Worm (Caenorhabditis elegans) whole organism, L1 larva: Measurements from ENCODE around the gene mog-5.

Experiments used
- F16B12.6 ChIP-seq: fragments of 150-350 bp; optimal IDR thresholded peaks from 2 replicates; lab custom pipeline; 2014; ENCODE audit warnings: missing biosample characterization, missing genetic modification characterization
- Y116A8C.19 ChIP-seq: sonication (generic microtip); optimal IDR thresholded peaks from 2 replicates; lab custom pipeline; 2016; ENCODE audit warnings: missing compliant biosample characterization, missing genetic modification characterization, borderline replicate concordance
- aha-1 ChIP-seq: fragments of 150-350 bp; optimal IDR thresholded peaks from 2 replicates; lab custom pipeline; 2014; ENCODE audit warnings: missing biosample characterization, missing genetic modification characterization
- blmp-1 ChIP-seq: fragments of 150-350 bp; optimal IDR thresholded peaks from 2 replicates; lab custom pipeline; 2014; ENCODE audit warnings: missing biosample characterization, missing genetic modification characterization
- ceh-63 ChIP-seq: fragments of 200-800 bp; sonication (Bioruptor generic); optimal IDR thresholded peaks from 2 replicates; lab custom pipeline; 2018; ENCODE audit warnings: mild to moderate bottlenecking, missing genetic modification characterization, missing compliant biosample characterization
- dpl-1 ChIP-seq, 3 experiments: fragments of 150-350 bp in 2 of 3; sonication (generic microtip) in 1 of 3; optimal IDR thresholded peaks; 2 replicates each; lab custom pipeline; 2014 to 2017; ENCODE audit warnings: missing biosample characterization in 3 of 3, missing genetic modification characterization in 3 of 3, missing genetic modification reagents in 3 of 3
- dsc-1 ChIP-seq: sonication (generic microtip); optimal IDR thresholded peaks from 2 replicates; lab custom pipeline; 2016; ENCODE audit warnings: mild to moderate bottlenecking, missing genetic modification characterization, missing compliant biosample characterization
- efl-1 ChIP-seq, 4 experiments: fragments of 150-350 bp; optimal IDR thresholded peaks in 3 of 4; peaks in 1 of 4; 1 replicate in 1 of 4; 2 replicates in 3 of 4; lab custom pipeline; 2014; ENCODE audit warnings: missing biosample characterization in 2 of 4, missing genetic modification characterization in 2 of 4, missing genetic modification reagents in 2 of 4
- efl-3 ChIP-seq: fragments of 200-800 bp; sonication (Bioruptor generic); optimal IDR thresholded peaks from 2 replicates; lab custom pipeline; 2018; ENCODE audit warnings: mild to moderate bottlenecking, missing genetic modification characterization, missing compliant biosample characterization
- ets-5 ChIP-seq: fragments of 200-800 bp; sonication (Bioruptor generic); IDR thresholded peaks from 2 replicates; pipeline ENCODE4 v1.3.6; 2022; ENCODE audit warnings: missing genetic modification characterization, missing compliant biosample characterization
- fkh-10 ChIP-seq: sonication (generic microtip); optimal IDR thresholded peaks from 2 replicates; lab custom pipeline; 2017; ENCODE audit warnings: missing biosample characterization, missing genetic modification reagents, missing genetic modification characterization
- fos-1 ChIP-seq: fragments of 150-350 bp; optimal IDR thresholded peaks from 2 replicates; lab custom pipeline; 2014; ENCODE audit warnings: missing biosample characterization, missing genetic modification characterization
- grh-1 ChIP-seq: fragments of 200-800 bp; sonication (Bioruptor generic); IDR thresholded peaks from 2 replicates; pipeline ENCODE4 v1.3.6; 2022; ENCODE audit warnings: missing genetic modification reagents, missing genetic modification characterization, missing compliant biosample characterization
- hpl-2 ChIP-seq: fragments of 150-350 bp; optimal IDR thresholded peaks from 2 replicates; lab custom pipeline; 2014; ENCODE audit warnings: missing biosample characterization, missing genetic modification reagents, missing genetic modification characterization
- irx-1 ChIP-seq: sonication (generic microtip); optimal IDR thresholded peaks from 2 replicates; lab custom pipeline; 2016; ENCODE audit warnings: missing genetic modification characterization, missing compliant biosample characterization
- isw-1 ChIP-seq: fragments of 200-800 bp; sonication (Bioruptor generic); IDR thresholded peaks from 2 replicates; pipeline ENCODE4 v1.3.6; 2022; ENCODE audit warnings: missing genetic modification characterization, missing compliant biosample characterization
- lin-14 ChIP-seq: fragments of 200-800 bp; sonication (Bioruptor generic); optimal IDR thresholded peaks from 2 replicates; lab custom pipeline; 2018; ENCODE audit warnings: mild to moderate bottlenecking, missing genetic modification characterization, moderate library complexity, missing compliant biosample characterization
- lin-15B ChIP-seq: fragments of 150-350 bp; sonication (generic microtip); optimal IDR thresholded peaks from 3 replicates; lab custom pipeline; 2014; ENCODE audit warnings: missing biosample characterization, missing genetic modification characterization
- lin-35 ChIP-seq, 2 experiments: fragments of 150-350 bp; optimal IDR thresholded peaks; 2 replicates each; lab custom pipeline; 2014; ENCODE audit warnings: missing biosample characterization in 2 of 2, missing genetic modification characterization in 2 of 2, missing genetic modification reagents in 2 of 2
- lir-3 ChIP-seq: sonication (generic microtip); optimal IDR thresholded peaks from 2 replicates; lab custom pipeline; 2016; ENCODE audit warnings: mild to moderate bottlenecking, missing genetic modification characterization, moderate library complexity, missing compliant biosample characterization; ENCODE audit not compliant: poor library complexity
- mab-9 ChIP-seq: fragments of 200-800 bp; sonication (Bioruptor generic); IDR thresholded peaks from 2 replicates; pipeline ENCODE4 v1.3.6; 2022; ENCODE audit warnings: missing genetic modification reagents, missing genetic modification characterization, missing compliant biosample characterization
- mdl-1 ChIP-seq, 2 experiments: fragments of 150-350 bp; optimal IDR thresholded peaks; 2 replicates each; lab custom pipeline; 2014 to 2017; ENCODE audit warnings: missing biosample characterization in 2 of 2, missing genetic modification characterization in 2 of 2, inconsistent platforms in 1 of 2
- mep-1 ChIP-seq: fragments of 150-350 bp; optimal IDR thresholded peaks from 2 replicates; lab custom pipeline; 2014; ENCODE audit warnings: missing biosample characterization, missing genetic modification characterization
- nhr-12 ChIP-seq: sonication (generic microtip); optimal IDR thresholded peaks from 2 replicates; lab custom pipeline; 2017; ENCODE audit warnings: missing biosample characterization, missing genetic modification characterization
- nhr-19 ChIP-seq: fragments of 200-800 bp; sonication (Bioruptor generic); conservative IDR thresholded peaks from 2 replicates; pipeline ENCODE4 v1.3.6; 2022; ENCODE audit warnings: missing genetic modification characterization, missing compliant biosample characterization
- nhr-20 ChIP-seq: sonication (generic microtip); optimal IDR thresholded peaks from 2 replicates; lab custom pipeline; 2016; ENCODE audit warnings: mild to moderate bottlenecking, missing genetic modification characterization, missing compliant biosample characterization
- nhr-28 ChIP-seq: fragments of 150-350 bp; optimal IDR thresholded peaks from 2 replicates; lab custom pipeline; 2014; ENCODE audit warnings: missing biosample characterization, missing genetic modification characterization
- nhr-47 ChIP-seq: sonication (generic microtip); optimal IDR thresholded peaks from 2 replicates; lab custom pipeline; 2016; ENCODE audit warnings: mild to moderate bottlenecking, missing genetic modification characterization, moderate library complexity, missing compliant biosample characterization
- nhr-76 ChIP-seq: sonication (generic microtip); optimal IDR thresholded peaks from 2 replicates; lab custom pipeline; 2017; ENCODE audit warnings: missing biosample characterization, missing genetic modification characterization
- nhr-85 ChIP-seq: sonication (generic microtip); peaks from one replicate; lab custom pipeline; 2016; ENCODE audit warnings: missing genetic modification characterization, inconsistent platforms, missing compliant biosample characterization
- skn-1 ChIP-seq: fragments of 150-350 bp; optimal IDR thresholded peaks from 2 replicates; lab custom pipeline; 2014; ENCODE audit warnings: missing biosample characterization, missing genetic modification characterization
- snu-23 ChIP-seq: sonication (generic microtip); optimal IDR thresholded peaks from 2 replicates; lab custom pipeline; 2016; ENCODE audit warnings: missing genetic modification characterization, missing compliant biosample characterization
- sptf-1 ChIP-seq: fragments of 150-350 bp; optimal IDR thresholded peaks from 2 replicates; lab custom pipeline; 2014; ENCODE audit warnings: missing biosample characterization, missing genetic modification characterization
- swsn-7 ChIP-seq: sonication (generic microtip); optimal IDR thresholded peaks from 2 replicates; lab custom pipeline; 2016; ENCODE audit warnings: missing genetic modification characterization, missing compliant biosample characterization
- tbx-2 ChIP-seq: sonication (generic microtip); optimal IDR thresholded peaks from 2 replicates; lab custom pipeline; 2016; ENCODE audit warnings: missing genetic modification characterization, missing compliant biosample characterization
- unc-86 ChIP-seq: sonication (generic microtip); optimal IDR thresholded peaks from 2 replicates; lab custom pipeline; 2016; ENCODE audit warnings: missing genetic modification characterization, missing compliant biosample characterization
- unc-98 ChIP-seq: fragments of 200-800 bp; sonication (Bioruptor generic); IDR thresholded peaks from 2 replicates; pipeline ENCODE4 v1.3.6; 2022; ENCODE audit warnings: missing genetic modification characterization, missing compliant biosample characterization
- xbp-1 ChIP-seq: sonication (generic microtip); optimal IDR thresholded peaks from 2 replicates; lab custom pipeline; 2016; ENCODE audit warnings: missing genetic modification characterization, missing compliant biosample characterization
- zip-4 ChIP-seq: fragments of 200-800 bp; sonication (Bioruptor generic); optimal IDR thresholded peaks from 2 replicates; lab custom pipeline; 2018; ENCODE audit warnings: mild to moderate bottlenecking, missing genetic modification characterization, moderate library complexity, missing compliant biosample characterization

Gene mog-5

DNA sequence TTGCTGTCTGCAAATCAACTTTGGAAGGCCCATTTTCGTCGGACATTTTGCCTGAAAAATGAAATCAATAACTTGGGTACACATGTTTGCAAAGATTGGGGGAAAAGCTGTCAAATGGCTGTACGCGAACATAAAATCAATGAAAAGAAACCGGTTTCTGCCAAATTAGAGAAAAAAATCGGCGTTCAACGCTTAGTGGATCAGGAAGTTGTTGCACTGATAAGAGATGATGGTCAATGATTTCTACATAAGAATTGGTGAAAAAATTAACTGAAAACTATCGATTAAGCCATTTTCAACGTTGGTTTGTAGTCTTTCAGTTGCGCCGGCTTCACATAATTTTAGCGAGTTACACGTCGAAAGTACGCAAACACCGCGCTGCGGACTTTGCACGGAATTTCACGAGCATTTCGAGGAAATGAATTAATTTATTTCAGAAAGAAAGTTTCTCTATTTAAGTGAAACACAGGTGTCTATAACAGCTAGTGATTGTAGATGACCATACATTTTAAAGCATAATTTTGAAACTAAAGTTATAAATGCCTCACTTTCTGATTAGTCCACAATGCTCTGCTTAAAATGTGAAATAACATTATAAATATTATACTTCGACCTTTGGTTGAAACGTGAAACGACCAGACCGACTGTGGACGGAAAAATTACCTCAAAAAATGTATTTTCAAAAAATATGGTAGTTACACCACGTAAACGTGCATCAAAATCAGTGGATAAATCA lies 30.4 kb downstream of the mog-5 start, which contains the start of the genes F07F6.4 and F07F6.2 (continued):
- TF ChIP-seq grh-1 (no peak), nhr-28 (no peak)

ce11 chrII:5433069-5433468 lies 33.7 kb downstream of the mog-5 start, which contains the start of gene srx-114:
TSS of gene srx-114 (minus strand) at chrII:5433169.
- TF ChIP-seq nhr-76 (tag; lab: Kevin White, UChicago) (no peak), sptf-1 (no peak), efl-3 (GFP tag; lab: Kevin White, UChicago) (no peak), lin-14 (GFP tag; lab: Kevin White, UChicago) (no peak), dpl-1 (GFP tag; optimal IDR thresholded peaks at IDR 0.05; lab: Kevin White, UChicago) (no peak), nhr-47 (tag; lab: Kevin White, UChicago) (no peak), aha-1 (tag; lab: Kevin White, UChicago) (no peak), grh-1 (no peak), skn-1 (tag; lab: Kevin White, UChicago) (no peak), nhr-20 (no peak), nhr-12 (tag; lab: Kevin White, UChicago) (no peak), xbp-1 (tag; lab: Kevin White, UChicago) (no peak), unc-86 (tag; lab: Kevin White, UChicago) (no peak), hpl-2 (no peak), efl-1 (optimal IDR thresholded peaks at IDR 0.05; lab: Kevin White, UChicago) (no peak), efl-1 (GFP tag; optimal IDR thresholded peaks at IDR 0.05 in 1 of 2; lab: Kevin White, UChicago) (no peak), unc-98 (no peak), Y116A8C.19 (tag; lab: Kevin White, UChicago) (no peak), lin-35 (GFP tag; optimal IDR thresholded peaks at IDR 0.05; lab: Kevin White, UChicago) (no peak)

ce11 chrII:5436833-5437232 lies 37.5 kb downstream of the mog-5 start, which contains the start of gene dct-5:
TSS of gene dct-5 (minus strand) at chrII:5436933.
- TF ChIP-seq swsn-7 (tag; lab: Kevin White, UChicago), result no peak
- TF ChIP-seq isw-1, result no peak
- TF ChIP-seq snu-23 (GFP tag; lab: Kevin White, UChicago), result no peak
- TF ChIP-seq, all 84 proteins: peak for 0

DNA sequence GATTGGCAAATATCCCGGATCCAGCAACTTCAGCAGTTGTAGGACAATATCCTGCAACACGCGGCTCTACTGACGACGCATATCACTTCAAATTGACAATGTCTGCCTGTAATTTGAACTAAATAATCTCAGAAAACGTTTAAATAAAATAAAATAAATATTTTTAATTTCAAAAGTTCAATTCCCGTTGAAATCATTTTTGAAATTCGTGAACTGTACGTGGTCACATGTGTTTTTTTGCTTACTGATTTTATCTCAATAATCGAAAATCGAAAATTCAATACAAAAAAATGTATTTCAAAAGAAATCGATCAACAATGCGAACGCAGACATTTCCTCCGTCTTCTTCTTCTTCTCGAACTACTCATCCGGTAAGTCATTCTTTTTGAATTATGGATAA lies 38.2 kb downstream of the mog-5 start, which contains the start of gene F07F6.1:
Gene F07F6.1, plus strand, starts transcription at position 301 of the 400 bp plus-strand sequence.
- no peak for TF ChIP-seq tbx-2
- TF ChIP-seq lir-3 (tag; lab: Kevin White, UChicago), result no peak
- TF ChIP-seq nhr-85, result no peak
- TF ChIP-seq irx-1 (tag; lab: Kevin White, UChicago), result no peak
- TF ChIP-seq unc-98, result no peak
- no peak for TF ChIP-seq mep-1 (tag; lab: Kevin White, UChicago)
- no peak for TF ChIP-seq ceh-63 (GFP tag; lab: Kevin White, UChicago)
- TF ChIP-seq dpl-1 (GFP tag; optimal IDR thresholded peaks at IDR 0.05; lab: Kevin White, UChicago), result no peak
- no peak for TF ChIP-seq dsc-1
- TF ChIP-seq efl-1 (optimal IDR thresholded peaks at IDR 0.05; lab: Kevin White, UChicago), result no peak
- TF ChIP-seq efl-1 (GFP tag; optimal IDR thresholded peaks at IDR 0.05 in 1 of 2; lab: Kevin White, UChicago), result no peak
- no peak for TF ChIP-seq fkh-10
- no peak for TF ChIP-seq nhr-47 (tag; lab: Kevin White, UChicago)
- TF ChIP-seq fos-1, result no peak
- no peak for TF ChIP-seq lin-15B (tag; lab: Kevin White, UChicago)
- no peak for TF ChIP-seq zip-4

- no peak for TF ChIP-seq efl-3 (GFP tag; lab: Kevin White, UChicago)
- no peak for TF ChIP-seq lin-14 (GFP tag; lab: Kevin White, UChicago)
- no peak for TF ChIP-seq mab-9 (GFP tag; lab: Robert Waterston, UW)
- TF ChIP-seq blmp-1 (tag; lab: Kevin White, UChicago), result no peak
- no peak for TF ChIP-seq nhr-19
- TF ChIP-seq nhr-20, result no peak
- TF ChIP-seq F16B12.6, result no peak
- no peak for TF ChIP-seq dpl-1 (GFP tag; optimal IDR thresholded peaks at IDR 0.05; lab: Kevin White, UChicago)
- TF ChIP-seq ets-5 (GFP tag; lab: Robert Waterston, UW), result no peak
- TF ChIP-seq nhr-12 (tag; lab: Kevin White, UChicago), result no peak
- TF ChIP-seq mdl-1 (tag; optimal IDR thresholded peaks at IDR 0.05; lab: Kevin White, UChicago), result no peak
These were observed 47.2 kb downstream of the mog-5 start, which contains the start of gene nmr-1 for ce11 chrII:5446506-5446905. TSS of gene nmr-1 (minus strand) at chrII:5446606.
